Fruit fly (Drosophila melanogaster): ENCODE measurements around the gene Sfp65A.

Gene Sfp65A

DNA sequence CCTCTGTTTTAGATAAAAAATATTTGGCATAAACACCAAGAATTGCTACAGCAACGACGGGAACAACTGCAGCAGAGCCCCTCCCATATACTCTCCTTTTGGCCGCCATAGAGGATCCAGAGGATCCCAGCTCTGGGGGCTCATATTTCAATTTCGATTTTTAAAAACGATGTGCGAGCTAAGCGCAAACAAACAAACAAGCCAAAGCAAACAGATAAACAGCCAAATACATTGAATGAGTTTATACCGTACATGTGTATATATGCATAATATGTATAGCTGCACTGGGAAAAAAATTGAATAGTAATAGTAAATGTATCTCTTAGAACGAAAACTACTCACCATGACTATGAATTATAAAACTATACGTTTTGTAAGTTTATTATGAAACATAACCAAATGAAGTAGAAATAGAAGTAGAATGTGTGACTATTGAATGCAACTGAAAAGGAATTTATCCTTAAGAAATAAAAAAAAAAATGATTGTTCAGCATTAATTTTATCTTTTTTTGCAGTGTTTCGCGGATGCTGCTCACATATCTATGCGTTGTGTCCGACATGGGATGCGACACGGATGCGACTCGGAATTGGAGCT, 38.0 kb upstream of the Sfp65A start:
- TF ChIP-seq Mnt (GFP tag; optimal IDR thresholded peaks at IDR 0.05) = no peak

DNA sequence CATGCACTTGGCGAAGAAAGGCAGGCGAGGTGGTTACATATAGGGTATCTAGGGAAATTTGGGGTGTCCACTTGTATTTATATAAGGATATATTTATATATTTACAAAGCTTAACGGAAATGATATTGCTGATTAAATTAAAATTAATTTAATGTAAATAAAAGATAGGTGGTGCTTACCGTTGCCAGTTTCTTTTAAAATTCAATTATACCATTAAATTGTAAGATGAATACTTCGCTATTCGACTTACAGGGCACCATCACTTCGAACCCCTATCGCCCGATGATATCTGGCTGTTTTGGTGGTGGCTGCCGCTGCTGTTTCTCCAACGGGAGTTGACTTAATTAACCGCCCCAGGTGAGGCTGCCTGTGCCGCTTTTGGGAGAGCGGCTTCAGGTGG, 34.4 kb upstream of the Sfp65A start:
- no peak for TF ChIP-seq pad (GFP tag; optimal IDR thresholded peaks at IDR 0.05)
- no peak for TF ChIP-seq Clk (GFP tag; optimal IDR thresholded peaks at IDR 0.05)
- no peak for TF ChIP-seq Crg-1 (GFP tag; optimal IDR thresholded peaks at IDR 0.05)
- TF ChIP-seq cnc (optimal IDR thresholded peaks at IDR 0.05) = no peak
- no peak for TF ChIP-seq kay (GFP tag; ENCODE audit: borderline replicate concordance)
- no peak for TF ChIP-seq toe (GFP tag; optimal IDR thresholded peaks at IDR 0.05)
- TF ChIP-seq Mnt (GFP tag; optimal IDR thresholded peaks at IDR 0.05) = no peak
- TF ChIP-seq Hr96 (GFP tag; optimal IDR thresholded peaks at IDR 0.05) = no peak
- no peak for TF ChIP-seq ovo (GFP tag; optimal IDR thresholded peaks at IDR 0.05)
- no peak for TF ChIP-seq CG11617 (GFP tag; optimal IDR thresholded peaks at IDR 0.05)
- no peak for TF ChIP-seq CG12768 (GFP tag; optimal IDR thresholded peaks at IDR 0.05)
- TF ChIP-seq CG33017 (tag; optimal IDR thresholded peaks at IDR 0.05) = no peak
- TF ChIP-seq CG7045 (GFP tag; optimal IDR thresholded peaks at IDR 0.05) = no peak
- TF ChIP-seq CG5204 (GFP tag; optimal IDR thresholded peaks at IDR 0.05) = no peak
- no peak for TF ChIP-seq CG1620 (GFP tag; optimal IDR thresholded peaks at IDR 0.05)
- TF ChIP-seq tj (GFP tag; optimal IDR thresholded peaks at IDR 0.05) = no peak
- no peak for TF ChIP-seq bab1 (GFP tag; optimal IDR thresholded peaks at IDR 0.05)
- TF ChIP-seq CG7101 (tag; optimal IDR thresholded peaks at IDR 0.05) = no peak
- no peak for TF ChIP-seq CG14711 (tag; optimal IDR thresholded peaks at IDR 0.05)
- no peak for TF ChIP-seq cic (GFP tag; optimal IDR thresholded peaks at IDR 0.05)

DNA sequence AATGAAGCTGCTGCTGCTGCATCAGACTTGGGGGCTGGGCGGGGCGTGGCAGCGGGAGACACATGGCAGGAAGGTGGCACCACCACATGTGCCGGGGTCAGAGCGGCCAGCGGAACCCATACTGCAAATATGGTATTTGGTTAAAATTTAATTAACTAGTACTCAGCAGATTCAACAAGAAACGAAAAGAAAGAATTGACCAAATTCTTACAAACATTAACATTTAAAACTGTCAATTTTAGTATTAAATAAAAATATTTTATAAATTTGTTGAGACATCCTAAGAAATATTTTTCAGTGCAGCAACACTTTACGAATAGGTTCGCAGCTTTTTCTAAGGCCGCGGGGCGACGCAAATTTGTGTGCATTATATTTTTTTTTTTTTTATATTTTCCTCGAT, 32.6 kb upstream of the Sfp65A start:
- TF ChIP-seq CG1620 (GFP tag; optimal IDR thresholded peaks at IDR 0.05) (no peak), Mnt (GFP tag; optimal IDR thresholded peaks at IDR 0.05) (no peak), Crg-1 (GFP tag; optimal IDR thresholded peaks at IDR 0.05) (no peak), Hr96 (GFP tag; optimal IDR thresholded peaks at IDR 0.05) (no peak), CG11617 (GFP tag; optimal IDR thresholded peaks at IDR 0.05) (no peak), ovo (GFP tag; optimal IDR thresholded peaks at IDR 0.05) (no peak), kay (GFP tag; ENCODE audit: borderline replicate concordance) (no peak), tj (GFP tag; optimal IDR thresholded peaks at IDR 0.05) (no peak), CG12768 (GFP tag; optimal IDR thresholded peaks at IDR 0.05) (no peak), CG7045 (GFP tag; optimal IDR thresholded peaks at IDR 0.05) (no peak), cic (GFP tag; optimal IDR thresholded peaks at IDR 0.05) (no peak), pad (GFP tag; optimal IDR thresholded peaks at IDR 0.05) (no peak)

DNA sequence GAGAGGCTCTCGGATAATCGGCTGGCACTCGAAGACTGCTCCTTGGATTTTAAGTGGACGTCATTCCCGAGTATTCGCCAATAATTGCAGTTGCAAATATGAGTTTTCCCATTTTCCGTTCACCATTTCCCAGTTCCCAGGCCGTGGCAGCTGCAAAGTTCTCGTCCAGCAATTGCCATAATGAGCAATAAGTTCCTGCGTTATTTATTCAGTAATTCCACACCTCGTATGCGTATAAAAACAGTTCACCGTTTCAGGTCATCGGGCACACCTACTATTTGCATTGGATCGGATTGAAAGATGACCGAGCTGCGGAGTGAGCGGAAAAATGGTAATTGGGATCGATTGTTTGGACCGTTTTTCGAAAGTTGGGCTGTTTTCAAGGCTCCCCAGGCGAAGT, 29.8 kb upstream of the Sfp65A start, which contains the start of gene Or65a:
Gene Or65a (plus strand): TSS at position 301 of the 400 bp plus-strand sequence.
- no peak for TF ChIP-seq ovo (GFP tag; optimal IDR thresholded peaks at IDR 0.05)

DNA sequence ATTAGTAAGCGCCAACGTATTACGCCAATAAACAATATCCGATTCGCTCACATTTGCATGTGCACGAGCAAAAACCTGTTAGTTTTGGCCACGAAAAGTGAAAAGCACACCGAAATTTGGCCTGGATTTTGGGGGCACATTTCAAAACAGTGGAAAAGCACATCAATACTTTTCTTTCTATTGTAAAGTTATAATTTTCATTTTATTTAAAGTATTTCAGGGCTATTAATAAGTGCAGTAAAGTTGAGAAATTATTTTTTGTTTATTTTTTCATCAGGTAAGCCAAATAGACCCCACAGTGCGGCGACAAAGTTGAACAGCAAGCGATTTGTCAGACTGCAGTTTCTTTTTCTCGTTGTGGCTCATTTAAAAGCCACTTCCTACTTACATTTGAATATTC, 27.4 kb upstream of the Sfp65A start:
- TF ChIP-seq CG1620 (GFP tag; optimal IDR thresholded peaks at IDR 0.05) = no peak
- TF ChIP-seq ovo (GFP tag; optimal IDR thresholded peaks at IDR 0.05) = no peak
- no peak for TF ChIP-seq Crg-1 (GFP tag; optimal IDR thresholded peaks at IDR 0.05)
- TF ChIP-seq cnc (optimal IDR thresholded peaks at IDR 0.05) = no peak
- no peak for TF ChIP-seq CG14711 (tag; optimal IDR thresholded peaks at IDR 0.05)
- no peak for TF ChIP-seq bab1 (GFP tag; optimal IDR thresholded peaks at IDR 0.05)
- TF ChIP-seq kay (GFP tag; ENCODE audit: borderline replicate concordance) = no peak
- TF ChIP-seq CG12768 (GFP tag; optimal IDR thresholded peaks at IDR 0.05) = no peak
- TF ChIP-seq CG7101 (tag; optimal IDR thresholded peaks at IDR 0.05) = no peak
- TF ChIP-seq CG33017 (tag; optimal IDR thresholded peaks at IDR 0.05) = no peak
- no peak for TF ChIP-seq cic (GFP tag; optimal IDR thresholded peaks at IDR 0.05)
- TF ChIP-seq CG7045 (GFP tag; optimal IDR thresholded peaks at IDR 0.05) = no peak
- no peak for TF ChIP-seq Clk (GFP tag; optimal IDR thresholded peaks at IDR 0.05)
- no peak for TF ChIP-seq Hr96 (GFP tag; optimal IDR thresholded peaks at IDR 0.05)
- TF ChIP-seq CG5204 (GFP tag; optimal IDR thresholded peaks at IDR 0.05) = no peak
- TF ChIP-seq tj (GFP tag; optimal IDR thresholded peaks at IDR 0.05) = no peak
- TF ChIP-seq CG11617 (GFP tag; optimal IDR thresholded peaks at IDR 0.05) = no peak
- TF ChIP-seq Mnt (GFP tag; optimal IDR thresholded peaks at IDR 0.05) = no peak

DNA sequence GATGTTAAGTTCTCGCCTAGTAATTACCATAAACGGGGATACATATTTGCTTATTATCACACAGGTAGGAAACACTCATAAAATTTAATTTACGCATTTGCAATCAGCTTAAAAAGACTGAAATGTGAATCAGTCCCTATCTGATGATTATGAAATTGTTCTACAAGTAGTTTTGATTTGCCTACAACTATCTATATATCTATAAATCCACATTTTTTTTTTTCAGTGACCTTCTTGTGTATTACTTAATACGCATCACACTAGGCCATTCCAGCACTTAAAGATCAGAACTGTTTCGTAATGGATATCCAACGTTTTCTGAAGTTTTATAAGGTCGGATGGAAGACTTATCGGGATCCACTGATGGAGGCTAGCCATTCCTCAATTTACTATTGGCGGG, 24.8 kb upstream of the Sfp65A start, which contains the start of gene Or65b:
Gene Or65b (plus strand): TSS at position 301 of the 400 bp plus-strand sequence.
- TF ChIP-seq CG5204 (GFP tag; optimal IDR thresholded peaks at IDR 0.05) = no peak
- TF ChIP-seq Clk (GFP tag; optimal IDR thresholded peaks at IDR 0.05) = no peak
- TF ChIP-seq CG7101 (tag; optimal IDR thresholded peaks at IDR 0.05) = no peak
- TF ChIP-seq Mnt (GFP tag; optimal IDR thresholded peaks at IDR 0.05) = no peak
- TF ChIP-seq CG7045 (GFP tag; optimal IDR thresholded peaks at IDR 0.05) = no peak

DNA sequence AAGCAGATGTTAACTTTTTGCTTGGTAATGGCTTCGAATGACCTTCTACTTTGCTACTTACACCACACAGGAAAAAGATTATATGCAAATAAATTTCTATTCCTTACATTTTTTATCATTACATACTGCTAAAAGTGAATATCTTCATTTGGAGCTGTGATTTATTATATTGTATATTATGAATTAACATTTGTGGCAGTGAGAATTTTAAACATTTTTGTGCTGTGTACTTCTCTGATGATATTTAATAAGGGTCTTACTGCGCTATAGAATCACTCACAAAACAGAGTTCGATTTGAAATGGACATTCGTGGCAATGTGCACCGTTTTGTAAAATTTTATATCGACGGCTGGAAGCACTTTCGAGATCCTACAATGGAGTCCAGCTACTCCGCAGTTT, 22.8 kb upstream of the Sfp65A start, which contains the start of gene Or65c:
Gene Or65c (plus strand): TSS at position 301 of the 400 bp plus-strand sequence.
- no peak for TF ChIP-seq CG14711 (tag; optimal IDR thresholded peaks at IDR 0.05)
- TF ChIP-seq CG33017 (tag; optimal IDR thresholded peaks at IDR 0.05) = no peak
- no peak for TF ChIP-seq kay (GFP tag; ENCODE audit: borderline replicate concordance)
- no peak for TF ChIP-seq CG11617 (GFP tag; optimal IDR thresholded peaks at IDR 0.05)
